Fruit fly (Drosophila melanogaster) Kc167 (cell line): ENCODE data around the gene CG43078.

Source experiments
- Sin3A ChIP-seq: fragments of >200 bp; optimal IDR thresholded peaks from 2 replicates; lab custom pipeline; 2018; ENCODE audit warnings: missing external identifiers
- h ChIP-seq: fragments of >200 bp; optimal IDR thresholded peaks from 3 replicates; lab custom pipeline; 2018; ENCODE audit warnings: missing external identifiers
- psq ChIP-seq: fragments of >200 bp; optimal IDR thresholded peaks from 2 replicates; lab custom pipeline; 2017; ENCODE audit warnings: missing external identifiers
- ttk ChIP-seq: sonication (Bioruptor generic); optimal IDR thresholded peaks from 2 replicates; lab custom pipeline; 2017; ENCODE audit warnings: missing external identifiers

DNA sequence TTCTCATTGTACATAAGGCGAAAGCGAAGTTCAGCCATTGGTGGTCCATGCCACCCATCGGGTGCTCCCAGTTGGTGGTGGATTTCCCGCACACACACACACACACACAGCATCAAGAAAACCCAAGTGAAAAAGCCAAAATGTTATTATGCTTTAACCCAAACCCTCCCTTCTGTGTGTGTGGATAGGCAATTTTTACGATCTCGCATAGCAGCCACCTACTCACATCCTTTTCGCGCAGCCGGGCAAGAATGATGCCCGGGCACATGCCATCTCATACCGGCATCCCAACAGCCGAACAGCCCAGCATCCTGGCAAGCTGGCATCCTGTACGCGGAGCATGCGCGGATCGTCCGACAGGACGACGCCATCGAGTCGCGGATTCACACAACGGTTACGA is 19.6 kb upstream of the CG43078 start:
- no peak for TF ChIP-seq ttk
- no peak for TF ChIP-seq Sin3A
- TF ChIP-seq psq (lab: Kevin White, UChicago): no peak
- TF ChIP-seq h: no peak
